Worm (Caenorhabditis elegans) whole organism, L4 larva: ENCODE data around the gene F11F1.1.

ENCODE experiments used
- Y5F2A.4 ChIP-seq: fragments of 200-800 bp; sonication (Bioruptor generic); optimal IDR thresholded peaks from 2 replicates; lab custom pipeline; 2018; ENCODE audit warnings: mild to moderate bottlenecking, missing genetic modification characterization, missing compliant biosample characterization
- egl-27 ChIP-seq: sonication (generic microtip); optimal IDR thresholded peaks from 3 replicates; lab custom pipeline; 2017; ENCODE audit warnings: missing biosample characterization, missing genetic modification reagents, missing genetic modification characterization

ce11 chrIII:13381684-13382083, 13.7 kb upstream of the F11F1.1 start:
- TF ChIP-seq Y5F2A.4 (GFP tag; lab: Kevin White, UChicago): no peak
- TF ChIP-seq egl-27 (tag; lab: Kevin White, UChicago): no peak
